Worm (Caenorhabditis elegans): ENCODE results near the gene C18G1.6.
A peak's percentile ranks its signal among the peaks of the same experiment; 100 is the strongest.

C18G1.6 gene

ce11 chrV:4731154-4731961 is 19.0 kb upstream of the C18G1.6 start, which contains the start of gene F39G3.3 (continued):
- TF ChIP-seq F37D6.2 (tag; optimal IDR thresholded peaks at IDR 0.05) (no peak), tra-1 (GFP tag; IDR thresholded peaks at IDR 0.05) (no peak), tag-97 (GFP tag; IDR thresholded peaks at IDR 0.05) (no peak), vab-7 (GFP tag; IDR thresholded peaks at IDR 0.05) (peak; percentile 48; the same call in 1 of the 2 replicates), lin-15B (tag; optimal IDR thresholded peaks at IDR 0.05) (no peak), arid-1 (GFP tag; conservative IDR thresholded peaks at IDR 0.05) (no peak), zfp-2 (tag; optimal IDR thresholded peaks at IDR 0.05) (no peak), nhr-76 (tag; optimal IDR thresholded peaks at IDR 0.05) (no peak), snpc-1.2 (GFP tag; IDR thresholded peaks at IDR 0.05) (no peak), saeg-2 (GFP tag; IDR thresholded peaks at IDR 0.05) (no peak), nhr-77 (tag; optimal IDR thresholded peaks at IDR 0.05) (no peak), gei-8 (GFP tag; optimal IDR thresholded peaks at IDR 0.05) (no peak), spr-1 (tag; optimal IDR thresholded peaks at IDR 0.05) (no peak), duxl-1 (tag; optimal IDR thresholded peaks at IDR 0.05; ENCODE audit: poor library complexity) (peak; percentile 58), lir-3 (tag; optimal IDR thresholded peaks at IDR 0.05) (no peak), mdt-29 (GFP tag; IDR thresholded peaks at IDR 0.05) (no peak), lsy-2 (tag; optimal IDR thresholded peaks at IDR 0.05) (peak in 1 of 2 experiments; percentile 55), lin-39 (tag; optimal IDR thresholded peaks at IDR 0.05) (no peak), lin-1 (GFP tag; IDR thresholded peaks at IDR 0.05) (no peak), Y75B8A.6 (GFP tag; IDR thresholded peaks at IDR 0.05) (no peak), lin-13 (GFP tag; optimal IDR thresholded peaks at IDR 0.05) (no peak), attf-4 (tag; optimal IDR thresholded peaks at IDR 0.05) (no peak), nhr-6 (tag; optimal IDR thresholded peaks at IDR 0.05) (peak; percentile 10), nhr-10 (tag; optimal IDR thresholded peaks at IDR 0.05) (no peak), zip-11 (GFP tag; IDR thresholded peaks at IDR 0.05) (no peak), ZK546.5 (tag; optimal IDR thresholded peaks at IDR 0.05) (no peak), dpl-1 (GFP tag; optimal IDR thresholded peaks at IDR 0.05) (peak; percentile 30), Y5F2A.4 (GFP tag; optimal IDR thresholded peaks at IDR 0.05) (no peak), daf-16 (GFP tag; optimal IDR thresholded peaks at IDR 0.05) (peak in 1 of 2 experiments; percentile 2), daf-16 (tag; optimal IDR thresholded peaks at IDR 0.05) (peak; percentile 59), aly-2 (tag; optimal IDR thresholded peaks at IDR 0.05) (no peak), pqm-1 (tag; optimal IDR thresholded peaks at IDR 0.05) (no peak), pha-4 (GFP tag; IDR thresholded peaks at IDR 0.05) (0 out of 2 replicates have a peak, but pooled peaks have one; percentile 64), pha-4 (tag; optimal IDR thresholded peaks at IDR 0.05) (no peak), zip-2 (tag; optimal IDR thresholded peaks at IDR 0.05) (no peak), ceh-32 (tag; optimal IDR thresholded peaks at IDR 0.05; ENCODE audit: poor library complexity) (no peak), daf-8 (GFP tag; IDR thresholded peaks at IDR 0.05) (no peak), fkh-10 (GFP tag; optimal IDR thresholded peaks at IDR 0.05) (no peak), daf-12 (tag; optimal IDR thresholded peaks at IDR 0.05) (no peak), ceh-20 (GFP tag; IDR thresholded peaks at IDR 0.05) (0 out of 2 replicates have a peak, but pooled peaks have one; percentile 11), nhr-237 (tag; optimal IDR thresholded peaks at IDR 0.05) (no peak), zag-1 (tag; optimal IDR thresholded peaks at IDR 0.05) (no peak), dmd-9 (GFP tag; IDR thresholded peaks at IDR 0.05) (no peak), D1046.2 (GFP tag; IDR thresholded peaks at IDR 0.05) (no peak), sdz-12 (GFP tag; optimal IDR thresholded peaks at IDR 0.05) (no peak), nhr-42 (GFP tag; IDR thresholded peaks at IDR 0.05) (no peak), php-3 (GFP tag; IDR thresholded peaks at IDR 0.05) (no peak), T26A8.4 (GFP tag; IDR thresholded peaks at IDR 0.05) (no peak), rbr-2 (tag; optimal IDR thresholded peaks at IDR 0.05) (peak; percentile 50), Y48G9A.11 (GFP tag; IDR thresholded peaks at IDR 0.05) (no peak), cey-2 (tag; optimal IDR thresholded peaks at IDR 0.05; ENCODE audit: borderline replicate concordance, insufficient read depth) (no peak)
